Worm (Caenorhabditis elegans): ENCODE data around the gene pipp-4P.

The pipp-4P gene

DNA sequence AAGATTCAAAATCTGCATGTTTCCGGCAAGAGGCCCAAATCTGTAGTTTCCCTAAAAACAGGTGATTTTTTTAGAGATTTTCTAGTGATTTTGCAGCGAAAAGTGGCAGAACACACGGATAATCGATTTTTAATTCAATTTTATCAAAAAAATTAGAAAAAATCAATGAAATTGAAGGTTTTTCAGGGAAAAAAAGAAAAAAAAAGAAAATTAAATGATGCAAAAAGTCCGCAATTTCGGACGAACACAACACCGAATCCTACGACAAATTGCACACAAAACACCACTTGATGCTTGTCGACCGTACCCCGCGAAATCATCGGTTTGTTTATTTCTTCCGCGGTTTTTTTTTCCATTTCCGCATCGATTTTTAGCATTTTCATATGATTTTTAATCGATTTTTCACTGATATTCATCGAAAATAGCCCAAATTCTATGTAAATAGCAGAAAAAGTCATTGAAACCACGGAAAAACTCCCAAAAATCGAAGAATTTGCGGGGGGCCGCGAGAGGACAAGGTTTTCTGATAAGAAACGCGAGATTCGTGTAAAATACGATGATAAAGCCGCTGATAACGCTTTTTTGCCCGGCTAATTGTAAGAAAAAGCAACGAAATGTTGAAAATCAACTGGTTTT is 4.0 kb upstream of the pipp-4P start, which contains the start of gene tufm-1 (continued):
- no peak for TF ChIP-seq nhr-237 (tag; optimal IDR thresholded peaks at IDR 0.05)
- TF ChIP-seq blmp-1 (tag; optimal IDR thresholded peaks at IDR 0.05) = peak; percentile 13
- no peak for TF ChIP-seq ets-5 (GFP tag; IDR thresholded peaks at IDR 0.05)
- no peak for TF ChIP-seq sox-4 (tag; optimal IDR thresholded peaks at IDR 0.05)
- peak; percentile 21 for TF ChIP-seq elt-2 (tag; optimal IDR thresholded peaks at IDR 0.05)
- TF ChIP-seq fkh-10 (GFP tag; optimal IDR thresholded peaks at IDR 0.05) = no peak
- TF ChIP-seq efl-1 (optimal IDR thresholded peaks at IDR 0.05) = peak; percentile 73 to 75
- TF ChIP-seq efl-1 (GFP tag; optimal IDR thresholded peaks at IDR 0.05 in 1 of 2) = peak; percentile 78 to 97
- no peak for TF ChIP-seq mab-9 (GFP tag; IDR thresholded peaks at IDR 0.05)
- peak; percentile 52 for TF ChIP-seq nhr-85 (tag)
- TF ChIP-seq lin-14 (GFP tag; optimal IDR thresholded peaks at IDR 0.05) = no peak
- peak; percentile 57 for TF ChIP-seq tbx-2 (tag; optimal IDR thresholded peaks at IDR 0.05)
- peak; percentile 22 to 74 (median 37) for TF ChIP-seq ceh-82 (tag; optimal IDR thresholded peaks at IDR 0.05)
- TF ChIP-seq tlp-1 (tag; optimal IDR thresholded peaks at IDR 0.05) = no peak
- TF ChIP-seq nhr-12 (tag; optimal IDR thresholded peaks at IDR 0.05) = no peak
- TF ChIP-seq pax-3 (tag; optimal IDR thresholded peaks at IDR 0.05) = no peak
- peak; percentile 33 for TF ChIP-seq lin-15B (tag; optimal IDR thresholded peaks at IDR 0.05)
- TF ChIP-seq C04F5.9 (tag; optimal IDR thresholded peaks at IDR 0.05) = no peak
- TF ChIP-seq dsc-1 (tag; optimal IDR thresholded peaks at IDR 0.05) = peak; percentile 49
- TF ChIP-seq skn-1 (tag; optimal IDR thresholded peaks at IDR 0.05) = peak; percentile 59
- TF ChIP-seq unc-62 (GFP tag; optimal IDR thresholded peaks at IDR 0.05) = no peak
- no peak for TF ChIP-seq sptf-1 (tag; optimal IDR thresholded peaks at IDR 0.05)
- no peak for TF ChIP-seq isw-1 (GFP tag; IDR thresholded peaks at IDR 0.05)
- no peak for TF ChIP-seq pag-3 (tag; optimal IDR thresholded peaks at IDR 0.05; ENCODE audit: borderline replicate concordance, insufficient read depth)
- TF ChIP-seq snpc-4 (tag; optimal IDR thresholded peaks at IDR 0.05) = peak; percentile 10
- TF ChIP-seq unc-98 (GFP tag; IDR thresholded peaks at IDR 0.05) = no peak
- TF ChIP-seq pqm-1 (tag; optimal IDR thresholded peaks at IDR 0.05) = no peak
- TF ChIP-seq nhr-47 (tag; optimal IDR thresholded peaks at IDR 0.05) = peak; percentile 64
- TF ChIP-seq hlh-17 (GFP tag; optimal IDR thresholded peaks at IDR 0.05; ENCODE audit: borderline replicate concordance) = no peak
- no peak for TF ChIP-seq zip-4 (GFP tag; optimal IDR thresholded peaks at IDR 0.05)
- TF ChIP-seq ztf-11 (tag; optimal IDR thresholded peaks at IDR 0.05) = no peak
- TF ChIP-seq rnt-1 (tag; optimal IDR thresholded peaks at IDR 0.05) = no peak
- no peak for TF ChIP-seq nhr-11 (tag; optimal IDR thresholded peaks at IDR 0.05)
- TF ChIP-seq C34B4.2 (tag; optimal IDR thresholded peaks at IDR 0.05) = no peak
- TF ChIP-seq ceh-90 (tag; optimal IDR thresholded peaks at IDR 0.05) = no peak
- peak; percentile 28 for TF ChIP-seq swsn-7 (tag; optimal IDR thresholded peaks at IDR 0.05)
- TF ChIP-seq fkh-4 (tag; optimal IDR thresholded peaks at IDR 0.05; ENCODE audit: borderline replicate concordance) = no peak
- peak; percentile 75 for TF ChIP-seq snu-23 (GFP tag; optimal IDR thresholded peaks at IDR 0.05)
- no peak for TF ChIP-seq nhr-76 (tag; optimal IDR thresholded peaks at IDR 0.05)
- no peak for TF ChIP-seq egl-27 (tag; optimal IDR thresholded peaks at IDR 0.05)
- no peak for TF ChIP-seq hpl-2 (GFP tag; optimal IDR thresholded peaks at IDR 0.05)
- peak in 1 of 2 experiments; percentile 26 for TF ChIP-seq mdl-1 (tag; optimal IDR thresholded peaks at IDR 0.05)
- TF ChIP-seq nhr-71 (tag; optimal IDR thresholded peaks at IDR 0.05) = peak; percentile 56

Data from whole organism, L1 larva.